Fruit fly (Drosophila melanogaster): ENCODE results near the gene Act88F.

Act88F gene

DNA sequence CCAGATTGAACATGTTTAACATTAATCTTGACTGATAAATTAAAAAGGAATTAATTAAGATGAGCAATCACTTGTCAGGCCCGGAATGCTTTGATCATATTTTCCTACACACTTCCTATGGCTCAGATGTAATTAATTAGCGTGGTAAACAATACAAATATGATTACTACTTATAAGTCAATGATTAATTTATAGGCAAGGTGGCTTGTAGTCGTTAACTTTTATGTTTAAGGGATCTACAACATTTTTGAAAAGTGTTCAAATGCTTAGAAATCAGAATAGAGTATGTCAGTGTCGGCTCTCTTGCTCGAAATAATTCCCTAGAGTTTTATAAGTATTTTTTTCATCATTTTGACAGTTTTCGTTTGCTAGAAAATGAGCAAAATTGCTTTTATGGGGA is 32.0 kb downstream of the Act88F start:
- TF ChIP-seq psq (optimal IDR thresholded peaks at IDR 0.05), result no peak
- no peak for TF ChIP-seq ttk (optimal IDR thresholded peaks at IDR 0.05)
- TF ChIP-seq h (optimal IDR thresholded peaks at IDR 0.05), result no peak
- TF ChIP-seq insv (optimal IDR thresholded peaks at IDR 0.05), result no peak
- no peak for TF ChIP-seq Myc (optimal IDR thresholded peaks at IDR 0.05)
- TF ChIP-seq Sin3A (optimal IDR thresholded peaks at IDR 0.05), result no peak

- TF ChIP-seq Sin3A (optimal IDR thresholded peaks at IDR 0.05), result no peak
- TF ChIP-seq psq (optimal IDR thresholded peaks at IDR 0.05), result no peak
- TF ChIP-seq ttk (optimal IDR thresholded peaks at IDR 0.05), result no peak
- no peak for TF ChIP-seq h (optimal IDR thresholded peaks at IDR 0.05)
Observed at dm6 chr3R:15472753-15473212, 33.0 kb downstream of the Act88F start.

DNA sequence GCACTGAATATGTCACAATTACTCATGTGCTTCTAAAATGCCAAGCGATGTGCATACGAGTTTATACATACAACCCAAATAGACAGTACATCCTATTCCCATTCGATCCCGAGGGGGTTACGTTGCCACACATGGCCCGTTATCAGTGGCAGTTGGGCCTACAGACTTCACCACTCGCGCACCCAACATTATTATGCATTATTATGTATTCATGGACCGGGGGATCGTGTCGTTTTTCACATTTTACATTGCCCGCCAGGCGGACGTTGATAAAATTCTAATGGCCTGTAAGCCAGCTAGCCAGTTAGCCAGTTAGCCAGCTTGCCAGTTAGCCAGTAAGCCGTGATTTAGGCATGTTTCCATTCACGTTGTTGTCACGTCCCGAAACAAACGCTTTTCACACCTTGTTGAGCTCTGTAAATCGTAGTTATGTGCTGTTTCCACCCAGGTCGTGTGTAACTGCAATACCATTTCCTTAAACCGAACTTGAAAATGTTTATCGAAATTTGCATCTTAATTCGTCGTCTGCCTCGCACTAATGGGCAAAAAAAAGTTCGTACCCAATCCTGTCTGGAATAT is 33.7 kb downstream of the Act88F start:
- no peak for TF ChIP-seq psq (optimal IDR thresholded peaks at IDR 0.05)
- TF ChIP-seq h (optimal IDR thresholded peaks at IDR 0.05), result no peak
- no peak for TF ChIP-seq ttk (optimal IDR thresholded peaks at IDR 0.05)
- no peak for TF ChIP-seq Sin3A (optimal IDR thresholded peaks at IDR 0.05)
- TF ChIP-seq Myc (optimal IDR thresholded peaks at IDR 0.05), result no peak
- TF ChIP-seq insv (optimal IDR thresholded peaks at IDR 0.05), result no peak

DNA sequence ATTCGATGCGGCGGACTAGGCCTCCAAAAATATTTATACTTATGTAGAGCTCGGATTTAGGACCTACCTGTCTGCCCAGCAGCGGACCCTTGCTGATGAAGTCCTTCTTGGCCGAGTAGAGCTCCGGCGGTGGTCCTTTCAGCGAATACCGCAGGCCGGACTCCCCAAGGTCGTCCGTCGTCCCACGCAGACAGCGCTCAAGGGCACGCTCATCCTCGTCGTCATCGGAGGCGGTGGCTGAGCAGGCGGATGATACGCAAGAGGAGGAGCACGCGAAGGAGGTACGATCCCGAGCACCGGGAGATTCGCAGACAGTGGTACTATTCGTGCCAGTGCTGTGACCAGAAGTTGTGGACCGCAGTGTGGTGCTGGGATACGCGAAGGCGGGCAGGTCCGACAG is 35.1 kb downstream of the Act88F start:
- TF ChIP-seq ttk (optimal IDR thresholded peaks at IDR 0.05), result no peak
- no peak for TF ChIP-seq Myc (optimal IDR thresholded peaks at IDR 0.05)
- TF ChIP-seq insv (optimal IDR thresholded peaks at IDR 0.05), result no peak
- TF ChIP-seq psq (optimal IDR thresholded peaks at IDR 0.05), result no peak
- no peak for TF ChIP-seq h (optimal IDR thresholded peaks at IDR 0.05)
- no peak for TF ChIP-seq Sin3A (optimal IDR thresholded peaks at IDR 0.05)

DNA sequence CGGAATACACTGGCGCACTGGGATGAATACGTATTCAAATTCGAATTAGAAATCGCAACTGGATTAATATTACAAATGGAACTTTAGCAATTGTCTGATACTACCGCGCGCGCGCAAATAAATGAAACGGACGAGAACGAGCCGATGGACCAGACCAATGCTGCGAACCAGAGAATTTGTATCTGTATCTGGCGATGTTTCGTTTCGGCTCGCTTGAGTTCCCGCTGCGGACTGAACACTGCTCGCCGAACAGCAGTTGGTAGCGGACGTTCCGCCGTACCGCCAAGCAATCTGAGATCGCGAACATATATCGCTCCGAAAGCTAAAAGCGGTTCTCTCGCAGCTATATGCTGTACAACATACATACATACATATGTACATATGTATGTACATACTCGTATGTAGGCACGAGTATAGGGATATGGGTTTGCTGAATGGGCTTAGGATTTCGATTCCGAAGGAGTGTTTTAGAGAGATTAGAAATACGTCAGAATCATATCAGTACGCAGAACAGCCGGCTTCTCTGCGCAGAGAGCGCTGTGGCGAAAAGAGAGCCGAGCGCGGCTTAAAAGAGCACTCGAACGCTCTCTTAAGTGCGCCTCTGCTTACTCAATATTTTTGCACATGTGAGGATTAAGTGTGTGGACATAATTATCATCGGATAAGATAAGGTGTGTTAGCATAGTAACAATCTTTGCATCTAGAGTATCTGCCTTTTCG is 36.4 kb downstream of the Act88F start, which contains the start of gene AdamTS-A:
AdamTS-A (minus strand) TSS at position 221 of the 720 bp plus-strand sequence.
- no peak for TF ChIP-seq h (optimal IDR thresholded peaks at IDR 0.05)
- no peak for TF ChIP-seq Sin3A (optimal IDR thresholded peaks at IDR 0.05)
- TF ChIP-seq Myc (optimal IDR thresholded peaks at IDR 0.05), result no peak
- no peak for TF ChIP-seq insv (optimal IDR thresholded peaks at IDR 0.05)
- TF ChIP-seq psq (optimal IDR thresholded peaks at IDR 0.05), result no peak
- no peak for TF ChIP-seq ttk (optimal IDR thresholded peaks at IDR 0.05)

- TF ChIP-seq insv (optimal IDR thresholded peaks at IDR 0.05) (no peak), ttk (optimal IDR thresholded peaks at IDR 0.05) (no peak), h (optimal IDR thresholded peaks at IDR 0.05) (no peak), psq (optimal IDR thresholded peaks at IDR 0.05) (no peak), Myc (optimal IDR thresholded peaks at IDR 0.05) (no peak), Sin3A (optimal IDR thresholded peaks at IDR 0.05) (no peak)
Observed at dm6 chr3R:15480068-15480467, 40.3 kb downstream of the Act88F start.

DNA sequence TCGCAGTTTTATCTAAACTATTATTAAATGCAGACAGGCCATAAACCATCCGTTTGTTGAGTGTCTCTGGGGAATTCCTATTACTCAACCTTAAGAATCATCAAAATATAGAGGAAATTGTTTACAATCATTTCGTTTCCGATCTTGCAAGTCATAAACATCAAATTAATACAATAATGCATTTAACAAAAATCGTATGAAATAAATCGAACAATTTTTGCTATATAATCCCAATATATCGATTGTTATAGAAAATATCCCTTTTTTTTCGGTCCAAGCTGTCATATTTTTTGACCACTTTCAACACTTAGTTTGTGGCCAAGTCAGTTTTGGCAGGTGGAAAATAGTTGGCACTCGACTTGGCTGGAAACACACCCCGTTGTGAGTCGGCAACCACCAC is 41.8 kb downstream of the Act88F start, which contains the start of gene B9d1:
B9d1 (plus strand) TSS at position 301 of the 400 bp plus-strand sequence.
- TF ChIP-seq psq (optimal IDR thresholded peaks at IDR 0.05) (no peak), insv (optimal IDR thresholded peaks at IDR 0.05) (no peak), Sin3A (optimal IDR thresholded peaks at IDR 0.05) (no peak), ttk (optimal IDR thresholded peaks at IDR 0.05) (no peak), Myc (optimal IDR thresholded peaks at IDR 0.05) (no peak), h (optimal IDR thresholded peaks at IDR 0.05) (no peak)

DNA sequence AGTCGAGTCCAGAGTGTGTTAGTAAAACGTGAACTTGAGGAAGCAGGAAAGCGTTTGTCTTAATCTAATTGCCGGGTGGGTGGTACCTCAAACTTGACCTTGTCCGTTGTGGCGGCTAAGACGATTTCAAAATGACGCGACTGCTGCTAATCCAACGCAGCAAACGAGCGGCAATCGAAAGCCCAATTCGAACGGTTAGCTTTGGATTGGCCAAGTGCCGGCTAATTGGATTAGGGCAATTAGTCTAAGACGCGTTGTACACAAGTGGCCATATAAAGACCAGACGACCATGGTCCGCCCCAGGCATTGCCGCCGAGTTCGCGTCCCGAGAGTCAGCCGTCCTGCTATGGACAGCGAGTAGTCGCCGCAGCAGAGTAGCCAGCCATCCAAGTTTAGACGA is 43.1 kb downstream of the Act88F start, which contains the start of gene Rh6:
Rh6 (plus strand) TSS at position 301 of the 400 bp plus-strand sequence.
- TF ChIP-seq h (optimal IDR thresholded peaks at IDR 0.05), result no peak
- no peak for TF ChIP-seq insv (optimal IDR thresholded peaks at IDR 0.05)
- TF ChIP-seq Sin3A (optimal IDR thresholded peaks at IDR 0.05), result no peak
- no peak for TF ChIP-seq Myc (optimal IDR thresholded peaks at IDR 0.05)
- no peak for TF ChIP-seq psq (optimal IDR thresholded peaks at IDR 0.05)
- no peak for TF ChIP-seq ttk (optimal IDR thresholded peaks at IDR 0.05)

dm6 chr3R:15485296-15485695 is 45.5 kb downstream of the Act88F start, which contains the start of gene Trissin:
TSS of gene Trissin (minus strand) at chr3R:15485396.
- TF ChIP-seq Sin3A (optimal IDR thresholded peaks at IDR 0.05) (no peak), psq (optimal IDR thresholded peaks at IDR 0.05) (no peak), Myc (optimal IDR thresholded peaks at IDR 0.05) (no peak), h (optimal IDR thresholded peaks at IDR 0.05) (no peak), ttk (optimal IDR thresholded peaks at IDR 0.05) (no peak)

- TF ChIP-seq ttk (optimal IDR thresholded peaks at IDR 0.05), result no peak
- no peak for TF ChIP-seq psq (optimal IDR thresholded peaks at IDR 0.05)
- no peak for TF ChIP-seq Sin3A (optimal IDR thresholded peaks at IDR 0.05)
- TF ChIP-seq Myc (optimal IDR thresholded peaks at IDR 0.05), result no peak
- TF ChIP-seq insv (optimal IDR thresholded peaks at IDR 0.05), result no peak
- no peak for TF ChIP-seq h (optimal IDR thresholded peaks at IDR 0.05)
Observed at dm6 chr3R:15485866-15486265, 46.1 kb downstream of the Act88F start, which contains the start of gene obe. TSS of gene obe (plus strand) at chr3R:15486050.
